Fruit fly (Drosophila melanogaster) whole organism, embryonic: ENCODE data around the gene Pde9.

Experiments
- ATbp ChIP-seq: fragments of 200-800 bp; sonication (Bioruptor generic); optimal IDR thresholded peaks from 2 replicates; lab custom pipeline; 2017; ENCODE audit warnings: missing biosample characterization, mild to moderate bottlenecking, missing genetic modification characterization, missing genetic modification reagents
- Adf1 ChIP-seq: fragments of 200-800 bp; sonication (Bioruptor generic); IDR thresholded peaks from 2 replicates; pipeline ENCODE4 v1.3.6; 2022; ENCODE audit warnings: missing biosample characterization, missing genetic modification characterization
- Awh ChIP-seq: fragments of 200-800 bp; sonication (Bioruptor generic); IDR thresholded peaks from 2 replicates; pipeline ENCODE4, ENCODE4 v1.3.6; 2022; ENCODE audit warnings: missing biosample characterization, missing genetic modification characterization
- B-H2 ChIP-seq: fragments of 200-800 bp; sonication (Bioruptor generic); optimal IDR thresholded peaks from 2 replicates; lab custom pipeline; 2018; ENCODE audit warnings: missing biosample characterization, mild to moderate bottlenecking, missing genetic modification characterization
- Bteb2 ChIP-seq: fragments of 200-800 bp; sonication (Bioruptor generic); optimal IDR thresholded peaks from 2 replicates; lab custom pipeline; 2016; ENCODE audit warnings: missing biosample characterization, missing genetic modification characterization
- CG1024 ChIP-seq: fragments of 200-800 bp; sonication (Bioruptor generic); IDR thresholded peaks from 2 replicates; pipeline ENCODE4 v1.3.6; 2022; ENCODE audit warnings: missing biosample characterization, missing genetic modification characterization
- CG11456 ChIP-seq: fragments of 200-800 bp; sonication (Bioruptor generic); IDR thresholded peaks from 3 replicates; pipeline ENCODE4 v1.3.6; 2022; ENCODE audit warnings: missing biosample characterization, missing genetic modification characterization
- CG12219 ChIP-seq: fragments of 200-800 bp; sonication (Bioruptor generic); optimal IDR thresholded peaks from 3 replicates; lab custom pipeline; 2018; ENCODE audit warnings: missing biosample characterization, mild to moderate bottlenecking, missing genetic modification characterization
- CG12299 ChIP-seq: fragments of 200-800 bp; sonication (Bioruptor generic); optimal IDR thresholded peaks from 2 replicates; lab custom pipeline; 2018; ENCODE audit warnings: missing biosample characterization, mild to moderate bottlenecking, missing genetic modification characterization
- CG12942 ChIP-seq: fragments of 200-800 bp; sonication (Bioruptor generic); optimal IDR thresholded peaks from 3 replicates; lab custom pipeline; 2016; ENCODE audit warnings: missing biosample characterization, missing genetic modification characterization
- CG1529 ChIP-seq: fragments of 200-800 bp; sonication (Bioruptor generic); optimal IDR thresholded peaks from 3 replicates; lab custom pipeline; 2018; ENCODE audit warnings: missing biosample characterization, missing genetic modification characterization
- CG17912 ChIP-seq: fragments of 200-800 bp; sonication (Bioruptor generic); optimal IDR thresholded peaks from 2 replicates; lab custom pipeline; 2018; ENCODE audit warnings: missing biosample characterization, mild to moderate bottlenecking, missing genetic modification characterization
- CG18262 ChIP-seq: fragments of 200-800 bp; optimal IDR thresholded peaks from 3 replicates; lab custom pipeline; 2019; ENCODE audit warnings: missing biosample characterization, mild to moderate bottlenecking, missing genetic modification characterization, moderate library complexity
- CG31388 ChIP-seq: fragments of 200-800 bp; sonication (Bioruptor generic); optimal IDR thresholded peaks from 2 replicates; lab custom pipeline; 2016; ENCODE audit warnings: missing biosample characterization, missing genetic modification characterization
- CG31441 ChIP-seq: fragments of 200-800 bp; sonication (Bioruptor generic); IDR thresholded peaks from 2 replicates; pipeline ENCODE4 v1.3.6; 2022; ENCODE audit warnings: missing biosample characterization, missing genetic modification characterization
- CG4404 ChIP-seq: fragments of 200-800 bp; sonication (Bioruptor generic); IDR thresholded peaks from 2 replicates; pipeline ENCODE4 v1.3.6; 2022; ENCODE audit warnings: missing biosample characterization, missing genetic modification characterization
- CG5180 ChIP-seq: fragments of 200-800 bp; sonication (Bioruptor generic); optimal IDR thresholded peaks from 3 replicates; lab custom pipeline; 2017; ENCODE audit warnings: missing biosample characterization, missing genetic modification characterization, mild to moderate bottlenecking, moderate library complexity, missing genetic modification reagents
- CG6683 ChIP-seq: fragments of 200-800 bp; sonication (Bioruptor generic); optimal IDR thresholded peaks from 2 replicates; lab custom pipeline; 2017; ENCODE audit warnings: missing biosample characterization, mild to moderate bottlenecking, missing genetic modification characterization, missing genetic modification reagents
- CG7745 ChIP-seq: fragments of 200-800 bp; sonication (Bioruptor generic); optimal IDR thresholded peaks from 2 replicates; lab custom pipeline; 2018; ENCODE audit warnings: missing biosample characterization, mild to moderate bottlenecking, missing genetic modification characterization, moderate library complexity
- CG9932 ChIP-seq: fragments of 200-800 bp; sonication (Bioruptor generic); IDR thresholded peaks from 2 replicates; pipeline ENCODE4 v1.3.6; 2022; ENCODE audit warnings: missing biosample characterization, missing genetic modification characterization
- Dfd ChIP-seq, 2 experiments: fragments of >200 bp; optimal IDR thresholded peaks; 2 replicates each; lab custom pipeline; 2017; ENCODE audit warnings: missing biosample characterization in 2 of 2, missing genetic modification characterization in 2 of 2
- Dref ChIP-seq: fragments of 200-800 bp; sonication (Bioruptor generic); IDR thresholded peaks from 2 replicates; pipeline ENCODE4 v1.3.6; 2022; ENCODE audit warnings: missing biosample characterization, missing genetic modification characterization
- Fer3 ChIP-seq: fragments of 200-800 bp; sonication (Bioruptor generic); optimal IDR thresholded peaks from 2 replicates; lab custom pipeline; 2018; ENCODE audit warnings: missing biosample characterization, mild to moderate bottlenecking, missing genetic modification characterization, moderate library complexity
- HLH54F ChIP-seq: fragments of 200-800 bp; sonication (Bioruptor generic); optimal IDR thresholded peaks from 3 replicates; lab custom pipeline; 2016; ENCODE audit warnings: missing biosample characterization, missing genetic modification characterization
- MBD-R2 ChIP-seq: fragments of 200-800 bp; sonication (Bioruptor generic); IDR thresholded peaks from 2 replicates; pipeline ENCODE4 v1.3.6; 2022; ENCODE audit warnings: missing biosample characterization, missing genetic modification characterization
- Mrtf ChIP-seq: fragments of 200-800 bp; sonication (Bioruptor generic); IDR thresholded peaks from 3 replicates; pipeline ENCODE4 v1.3.6; 2022; ENCODE audit warnings: missing biosample characterization, missing genetic modification characterization
- Sox100B ChIP-seq: fragments of 200-800 bp; sonication (Bioruptor generic); optimal IDR thresholded peaks from 3 replicates; lab custom pipeline; 2018; ENCODE audit warnings: missing biosample characterization, mild to moderate bottlenecking, missing genetic modification characterization
- Trl ChIP-seq, 3 experiments: fragments of >200 bp in 2 of 3; fragments of 200-800 bp in 1 of 3; sonication (Bioruptor generic) in 1 of 3; optimal IDR thresholded peaks; 2 replicates in 1 of 3; 3 replicates in 2 of 3; lab custom pipeline; 2016 to 2017; ENCODE audit warnings: missing biosample characterization in 1 of 3, missing genetic modification characterization in 1 of 3
- aop ChIP-seq: fragments of 200-800 bp; sonication (Bioruptor generic); IDR thresholded peaks from 2 replicates; pipeline ENCODE4 v1.3.6; 2022; ENCODE audit warnings: missing biosample characterization, missing genetic modification characterization
- ash1 ChIP-seq: fragments of 200-800 bp; sonication (Bioruptor generic); optimal IDR thresholded peaks from 2 replicates; lab custom pipeline; 2018; ENCODE audit warnings: missing biosample characterization, mild to moderate bottlenecking, missing genetic modification characterization
- cg ChIP-seq: fragments of 200-800 bp; sonication (Bioruptor generic); optimal IDR thresholded peaks from 3 replicates; lab custom pipeline; 2019; ENCODE audit warnings: missing biosample characterization, mild to moderate bottlenecking, missing genetic modification characterization, moderate library complexity
- crc ChIP-seq: fragments of 200-800 bp; sonication (Bioruptor generic); optimal IDR thresholded peaks from 2 replicates; lab custom pipeline; 2016; ENCODE audit warnings: missing biosample characterization, missing genetic modification characterization
- croc ChIP-seq: fragments of 200-800 bp; sonication (Bioruptor generic); conservative IDR thresholded peaks from 3 replicates; pipeline ENCODE4 v1.3.6; 2022; ENCODE audit warnings: missing biosample characterization, missing genetic modification characterization
- crol ChIP-seq: fragments of 200-800 bp; sonication (Bioruptor generic); IDR thresholded peaks from 2 replicates; pipeline ENCODE4 v1.3.6; 2022; ENCODE audit warnings: missing biosample characterization, missing genetic modification characterization
- cwo ChIP-seq: fragments of 200-800 bp; sonication (Bioruptor generic); optimal IDR thresholded peaks from 3 replicates; lab custom pipeline; 2017; ENCODE audit warnings: missing biosample characterization, missing genetic modification characterization, mild to moderate bottlenecking, moderate library complexity, missing genetic modification reagents
- dan ChIP-seq: fragments of 200-800 bp; sonication (Bioruptor generic); IDR thresholded peaks from 2 replicates; pipeline ENCODE4 v1.3.6; 2022; ENCODE audit warnings: missing biosample characterization, missing genetic modification characterization
- exex ChIP-seq: fragments of 200-800 bp; sonication (Bioruptor generic); optimal IDR thresholded peaks from 4 replicates; lab custom pipeline; 2018; ENCODE audit warnings: missing biosample characterization, mild to moderate bottlenecking, missing genetic modification characterization, moderate library complexity
- fd64A ChIP-seq: fragments of 200-800 bp; sonication (Bioruptor generic); optimal IDR thresholded peaks from 3 replicates; lab custom pipeline; 2018; ENCODE audit warnings: missing biosample characterization, mild to moderate bottlenecking, missing genetic modification characterization
- ftz-f1 ChIP-seq: fragments of 200-800 bp; sonication (Bioruptor generic); optimal IDR thresholded peaks from 2 replicates; lab custom pipeline; 2016; ENCODE audit warnings: missing biosample characterization, missing genetic modification characterization
- jumu ChIP-seq: fragments of 200-800 bp; sonication (Bioruptor generic); optimal IDR thresholded peaks from 3 replicates; lab custom pipeline; 2016; ENCODE audit warnings: missing biosample characterization, missing genetic modification characterization
- lab ChIP-seq: fragments of 200-800 bp; sonication (Bioruptor generic); optimal IDR thresholded peaks from 3 replicates; lab custom pipeline; 2017; ENCODE audit warnings: missing biosample characterization, missing genetic modification characterization, mild to moderate bottlenecking, moderate library complexity, missing genetic modification reagents
- nom ChIP-seq: fragments of 200-800 bp; sonication (Bioruptor generic); optimal IDR thresholded peaks from 2 replicates; lab custom pipeline; 2017; ENCODE audit warnings: missing biosample characterization, missing genetic modification characterization, mild to moderate bottlenecking, moderate library complexity, missing genetic modification reagents
- p53 ChIP-seq: fragments of 200-800 bp; sonication (Bioruptor generic); optimal IDR thresholded peaks from 2 replicates; lab custom pipeline; 2016; ENCODE audit warnings: missing biosample characterization, missing genetic modification characterization
- pan ChIP-seq, 4 experiments: fragments of >200 bp in 3 of 4; fragments of 200-800 bp in 1 of 4; sonication (Bioruptor generic) in 1 of 4; optimal IDR thresholded peaks in 3 of 4; IDR thresholded peaks in 1 of 4; 2 replicates each; pipeline versions ENCODE4 v1.3.6 to Lab custom; 2017 to 2022; ENCODE audit warnings: missing biosample characterization in 2 of 4, missing genetic modification characterization in 2 of 4, mixed read lengths in 1 of 4
- psq ChIP-seq: fragments of 200-800 bp; sonication (Bioruptor generic); optimal IDR thresholded peaks from 2 replicates; lab custom pipeline; 2017; ENCODE audit warnings: missing biosample characterization, missing genetic modification characterization
- stc ChIP-seq: fragments of 200-800 bp; sonication (Bioruptor generic); IDR thresholded peaks from 2 replicates; pipeline ENCODE4 v1.3.6; 2022; ENCODE audit warnings: missing biosample characterization, missing genetic modification characterization
- sug ChIP-seq: fragments of 200-800 bp; optimal IDR thresholded peaks from 2 replicates; lab custom pipeline; 2019; ENCODE audit warnings: missing biosample characterization, mild to moderate bottlenecking, missing genetic modification characterization, moderate library complexity
- twi ChIP-seq: fragments of 200-800 bp; optimal IDR thresholded peaks from 2 replicates; lab custom pipeline; 2019; ENCODE audit warnings: missing biosample characterization, mild to moderate bottlenecking, missing genetic modification characterization, moderate library complexity

Pde9 gene

DNA sequence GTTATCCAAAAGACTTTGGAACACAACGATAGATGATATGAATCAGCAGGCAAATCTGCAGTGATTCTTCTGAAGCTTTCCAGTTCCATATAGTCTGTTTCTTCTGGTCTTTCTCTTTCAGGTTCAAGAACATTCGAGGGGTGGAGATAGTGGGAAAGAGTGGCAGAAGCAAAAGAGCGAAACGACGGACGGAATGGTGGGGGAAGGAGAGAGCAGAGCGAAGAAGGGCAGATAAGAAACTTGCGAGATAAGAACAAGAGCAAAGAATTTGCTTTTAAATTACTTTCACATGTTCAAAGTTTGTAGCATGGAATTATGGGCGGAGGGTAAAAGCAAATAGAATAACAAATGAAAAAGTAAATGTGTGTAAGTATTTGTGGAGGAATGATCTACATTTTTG is 158.1 kb downstream of the Pde9 start (continued):
- TF ChIP-seq cg (GFP tag; lab: Kevin White, UChicago) (peak; percentile 39), ash1 (GFP tag; lab: Kevin White, UChicago) (peak; percentile 65), twi (tag; lab: Kevin White, UChicago) (peak; percentile 55), Fer3 (tag; lab: Kevin White, UChicago) (no peak), pan (optimal IDR thresholded peaks at IDR 0.05; lab: Kevin White, UChicago) (no peak), pan (GFP tag; optimal IDR thresholded peaks at IDR 0.05 in 1 of 2, IDR thresholded peaks at IDR 0.05 in 1 of 2) (peak in 1 of 2 experiments; percentile 19), sug (tag; lab: Kevin White, UChicago) (peak; percentile 15), psq (GFP tag; lab: Kevin White, UChicago) (peak; percentile 31), crol (GFP tag; lab: Robert Waterston, UW) (peak; percentile 90), CG1024 (GFP tag; lab: Robert Waterston, UW) (no peak), CG5180 (GFP tag; lab: Kevin White, UChicago) (peak; percentile 62), cwo (GFP tag; lab: Kevin White, UChicago) (peak; percentile 23), nom (GFP tag; lab: Kevin White, UChicago) (peak; percentile 59), Trl (optimal IDR thresholded peaks at IDR 0.05; lab: Kevin White, UChicago) (peak; percentile 38 to 46), Trl (GFP tag; optimal IDR thresholded peaks at IDR 0.05; lab: Kevin White, UChicago) (no peak), CG7745 (tag; lab: Kevin White, UChicago) (peak; percentile 31), CG12942 (GFP tag; lab: Kevin White, UChicago) (no peak), Dref (no peak)

- TF ChIP-seq Awh (GFP tag; lab: Robert Waterston, UW) (peak; percentile 32; the same call in 1 of the 2 replicates), CG12219 (peak; percentile 12), crc (GFP tag; lab: Kevin White, UChicago) (no peak), ftz-f1 (GFP tag; lab: Kevin White, UChicago) (no peak), jumu (GFP tag; lab: Kevin White, UChicago) (no peak), croc (GFP tag; lab: Robert Waterston, UW) (peak; percentile 27; the same call in 1 of the 3 replicates), Sox100B (GFP tag; lab: Kevin White, UChicago) (peak; percentile 92), CG11456 (GFP tag; lab: Robert Waterston, UW) (no peak), CG12299 (tag; lab: Kevin White, UChicago) (peak; percentile 39), CG9932 (0 out of 2 replicates have a peak, but pooled peaks have one; percentile 34), Bteb2 (GFP tag; lab: Kevin White, UChicago) (peak; percentile 1), CG18262 (tag; lab: Kevin White, UChicago) (peak; percentile 90), Mrtf (GFP tag; lab: Robert Waterston, UW) (no peak), dan (GFP tag; lab: Robert Waterston, UW) (no peak), CG31388 (GFP tag; lab: Kevin White, UChicago) (peak; percentile 9), p53 (GFP tag; lab: Kevin White, UChicago) (no peak), CG1529 (GFP tag; lab: Kevin White, UChicago) (peak; percentile 54), CG4404 (GFP tag; lab: Robert Waterston, UW) (no peak), fd64A (no peak), stc (no peak; the same call in 1 of the 2 replicates), lab (GFP tag; lab: Kevin White, UChicago) (peak; percentile 77), CG17912 (GFP tag; lab: Kevin White, UChicago) (no peak), Dfd (GFP tag; optimal IDR thresholded peaks at IDR 0.05; lab: Kevin White, UChicago) (no peak), Adf1 (GFP tag; lab: Robert Waterston, UW) (peak; percentile 2; the same call in 1 of the 2 replicates), ATbp (GFP tag; lab: Kevin White, UChicago) (peak; percentile 64), CG31441 (GFP tag; lab: Robert Waterston, UW) (peak; percentile 87), MBD-R2 (no peak), aop (GFP tag; lab: Robert Waterston, UW) (no peak), exex (no peak), HLH54F (GFP tag; lab: Kevin White, UChicago) (no peak), CG6683 (GFP tag; lab: Kevin White, UChicago) (peak; percentile 59), B-H2 (GFP tag; lab: Kevin White, UChicago) (no peak)
These were observed 159.3 kb downstream of the Pde9 start for dm6 chrX:12737735-12738390.
